Worm (Caenorhabditis elegans): ENCODE results near the gene lgc-49.
A peak's percentile ranks its signal among the peaks of the same experiment; 100 is the strongest.

lgc-49 gene

ce11 chrV:11149405-11149804 lies 41.7 kb upstream of the lgc-49 start, which contains the start of gene T19C4.1:
Gene T19C4.1, plus strand, starts transcription at chrV:11149705.
- TF ChIP-seq egl-13 (tag; optimal IDR thresholded peaks at IDR 0.05) (no peak), mab-9 (GFP tag; IDR thresholded peaks at IDR 0.05) (no peak), lin-39 (tag; optimal IDR thresholded peaks at IDR 0.05) (no peak)

ce11 chrV:11152333-11152732 lies 38.8 kb upstream of the lgc-49 start, which contains the start of gene srg-39:
Gene srg-39, minus strand, starts transcription at chrV:11152433.
- TF ChIP-seq pqm-1 (tag; optimal IDR thresholded peaks at IDR 0.05) (no peak), jun-1 (tag; optimal IDR thresholded peaks at IDR 0.05) (no peak), egl-27 (tag; optimal IDR thresholded peaks at IDR 0.05) (no peak), nhr-12 (tag; optimal IDR thresholded peaks at IDR 0.05) (no peak), dsc-1 (tag; optimal IDR thresholded peaks at IDR 0.05) (no peak), pag-3 (tag; optimal IDR thresholded peaks at IDR 0.05; ENCODE audit: borderline replicate concordance, insufficient read depth) (no peak)

- TF ChIP-seq fos-1 (tag; optimal IDR thresholded peaks at IDR 0.05) = no peak
- TF ChIP-seq zag-1 (tag; optimal IDR thresholded peaks at IDR 0.05) = no peak
- TF ChIP-seq C04F5.9 (tag; optimal IDR thresholded peaks at IDR 0.05) = no peak
- TF ChIP-seq nhr-71 (tag; optimal IDR thresholded peaks at IDR 0.05) = no peak
- no peak for TF ChIP-seq fkh-8 (tag; optimal IDR thresholded peaks at IDR 0.05)
- TF ChIP-seq isw-1 (GFP tag; IDR thresholded peaks at IDR 0.05) = no peak
- no peak for TF ChIP-seq egl-13 (tag; optimal IDR thresholded peaks at IDR 0.05)
- TF ChIP-seq irx-1 (tag; optimal IDR thresholded peaks at IDR 0.05) = no peak
Observed at ce11 chrV:11155553-11155952, 35.5 kb upstream of the lgc-49 start, which contains the start of gene srg-38. Gene srg-38, minus strand, starts transcription at chrV:11155653.

ce11 chrV:11156589-11156988 lies 34.5 kb upstream of the lgc-49 start:
- TF ChIP-seq lin-35 (GFP tag; optimal IDR thresholded peaks at IDR 0.05) (no peak), fkh-10 (GFP tag; optimal IDR thresholded peaks at IDR 0.05) (no peak), blmp-1 (tag; optimal IDR thresholded peaks at IDR 0.05) (no peak), ceh-8 (GFP tag; optimal IDR thresholded peaks at IDR 0.05) (peak; percentile 93), nhr-84 (tag; optimal IDR thresholded peaks at IDR 0.05) (no peak), rnt-1 (tag; optimal IDR thresholded peaks at IDR 0.05) (no peak), unc-86 (tag; optimal IDR thresholded peaks at IDR 0.05) (no peak)

ce11 chrV:11157947-11158346 lies 33.1 kb upstream of the lgc-49 start, which contains the start of gene srg-42:
Gene srg-42, minus strand, starts transcription at chrV:11158047.
- TF ChIP-seq nhr-90 (tag; optimal IDR thresholded peaks at IDR 0.05; ENCODE audit: poor library complexity) (no peak), fkh-10 (GFP tag; optimal IDR thresholded peaks at IDR 0.05) (no peak), lin-15B (tag; optimal IDR thresholded peaks at IDR 0.05) (no peak), fos-1 (tag; optimal IDR thresholded peaks at IDR 0.05) (no peak), hlh-4 (tag; optimal IDR thresholded peaks at IDR 0.05) (no peak), nhr-28 (tag; optimal IDR thresholded peaks at IDR 0.05) (no peak)

- TF ChIP-seq nhr-71 (tag; optimal IDR thresholded peaks at IDR 0.05) (no peak), aha-1 (tag; optimal IDR thresholded peaks at IDR 0.05) (no peak), nhr-84 (tag; optimal IDR thresholded peaks at IDR 0.05) (no peak), nhr-12 (tag; optimal IDR thresholded peaks at IDR 0.05) (no peak), nhr-20 (tag; optimal IDR thresholded peaks at IDR 0.05) (no peak), hpl-2 (GFP tag; optimal IDR thresholded peaks at IDR 0.05) (no peak), vab-15 (tag; optimal IDR thresholded peaks at IDR 0.05) (no peak), nhr-77 (tag; optimal IDR thresholded peaks at IDR 0.05) (no peak), unc-62 (GFP tag; optimal IDR thresholded peaks at IDR 0.05) (no peak), pqm-1 (tag; optimal IDR thresholded peaks at IDR 0.05) (no peak), pag-3 (tag; optimal IDR thresholded peaks at IDR 0.05; ENCODE audit: borderline replicate concordance, insufficient read depth) (no peak), C04F5.9 (tag; optimal IDR thresholded peaks at IDR 0.05) (no peak), isw-1 (GFP tag; IDR thresholded peaks at IDR 0.05) (no peak), ceh-82 (tag; optimal IDR thresholded peaks at IDR 0.05) (no peak), unc-30 (tag; optimal IDR thresholded peaks at IDR 0.05) (no peak), Y116A8C.19 (tag; optimal IDR thresholded peaks at IDR 0.05; ENCODE audit: borderline replicate concordance) (no peak), elt-2 (tag; optimal IDR thresholded peaks at IDR 0.05) (no peak), aly-2 (tag; optimal IDR thresholded peaks at IDR 0.05) (no peak), blmp-1 (tag; optimal IDR thresholded peaks at IDR 0.05) (no peak), lin-14 (GFP tag; optimal IDR thresholded peaks at IDR 0.05) (no peak)
Observed at ce11 chrV:11161791-11162190, 29.3 kb upstream of the lgc-49 start, which contains the start of gene srg-41. Gene srg-41, minus strand, starts transcription at chrV:11161891.

All from whole organism, L1 larva.